Fruit fly (Drosophila melanogaster) whole organism, embryonic: ENCODE data around the gene Bicra.
A peak's percentile ranks its signal among the peaks of the same experiment; 100 is the strongest.

Experiments used
- Asciz ChIP-seq: fragments of 200-800 bp; sonication (Bioruptor generic); optimal IDR thresholded peaks from 2 replicates; lab custom pipeline; 2017; ENCODE audit warnings: missing biosample characterization, mild to moderate bottlenecking, missing genetic modification characterization, missing genetic modification reagents
- Atf3 ChIP-seq: fragments of 200-800 bp; sonication (Bioruptor generic); optimal IDR thresholded peaks from 3 replicates; lab custom pipeline; 2016; ENCODE audit warnings: missing biosample characterization, missing genetic modification characterization
- Bdp1 ChIP-seq: fragments of 200-800 bp; sonication (Bioruptor generic); optimal IDR thresholded peaks from 3 replicates; lab custom pipeline; 2016; ENCODE audit warnings: missing biosample characterization, missing genetic modification characterization
- CG10321 ChIP-seq: fragments of 200-800 bp; sonication (Bioruptor generic); IDR thresholded peaks from 2 replicates; pipeline ENCODE4 v1.3.6; 2022; ENCODE audit warnings: missing biosample characterization, missing genetic modification characterization
- CG10654 ChIP-seq: fragments of 200-800 bp; sonication (Bioruptor generic); optimal IDR thresholded peaks from 2 replicates; lab custom pipeline; 2016; ENCODE audit warnings: missing biosample characterization, missing genetic modification characterization
- CG11085 ChIP-seq: fragments of 200-800 bp; sonication (Bioruptor generic); IDR thresholded peaks from 2 replicates; pipeline ENCODE4 v1.3.6; 2022; ENCODE audit warnings: missing biosample characterization, missing genetic modification characterization
- CG11695 ChIP-seq: fragments of 200-800 bp; sonication (Bioruptor generic); IDR thresholded peaks from 3 replicates; pipeline ENCODE4 v1.3.6; 2022; ENCODE audit warnings: missing biosample characterization, missing genetic modification characterization
- CG13287 ChIP-seq: fragments of 200-800 bp; sonication (Bioruptor generic); IDR thresholded peaks from 2 replicates; pipeline ENCODE4 v1.3.6; 2022; ENCODE audit warnings: missing biosample characterization, missing genetic modification characterization; ENCODE audit not compliant: partially characterized antibody
- CG16813 ChIP-seq: fragments of 200-800 bp; sonication (Bioruptor generic); IDR thresholded peaks from 3 replicates; pipeline ENCODE4 v1.3.6; 2022; ENCODE audit warnings: missing biosample characterization, missing genetic modification characterization; ENCODE audit not compliant: partially characterized antibody
- CG16815 ChIP-seq: fragments of 200-800 bp; sonication (Bioruptor generic); optimal IDR thresholded peaks from 3 replicates; lab custom pipeline; 2017; ENCODE audit warnings: missing biosample characterization, mild to moderate bottlenecking, missing genetic modification characterization
- CG17361 ChIP-seq: fragments of 200-800 bp; sonication (Bioruptor generic); IDR thresholded peaks from 3 replicates; pipeline ENCODE4 v1.3.6; 2022; ENCODE audit warnings: missing biosample characterization, missing genetic modification characterization
- CG17568 ChIP-seq: fragments of 200-800 bp; sonication (Bioruptor generic); optimal IDR thresholded peaks from 2 replicates; lab custom pipeline; 2018; ENCODE audit warnings: missing biosample characterization, mild to moderate bottlenecking, missing genetic modification characterization, moderate library complexity
- CG17829 ChIP-seq: fragments of 200-800 bp; optimal IDR thresholded peaks from 2 replicates; lab custom pipeline; 2019; ENCODE audit warnings: missing biosample characterization, mild to moderate bottlenecking, missing genetic modification characterization, moderate library complexity
- CG31365 ChIP-seq: fragments of 200-800 bp; sonication (Bioruptor generic); optimal IDR thresholded peaks from 2 replicates; lab custom pipeline; 2018; ENCODE audit warnings: missing biosample characterization, mild to moderate bottlenecking, missing genetic modification characterization
- CG5180 ChIP-seq: fragments of 200-800 bp; sonication (Bioruptor generic); optimal IDR thresholded peaks from 3 replicates; lab custom pipeline; 2017; ENCODE audit warnings: missing biosample characterization, missing genetic modification characterization, mild to moderate bottlenecking, moderate library complexity, missing genetic modification reagents
- CG6175 ChIP-seq: fragments of 200-800 bp; sonication (Bioruptor generic); IDR thresholded peaks from 3 replicates; pipeline ENCODE4 v1.3.6; 2022; ENCODE audit warnings: missing biosample characterization, missing genetic modification characterization
- CG6683 ChIP-seq: fragments of 200-800 bp; sonication (Bioruptor generic); optimal IDR thresholded peaks from 2 replicates; lab custom pipeline; 2017; ENCODE audit warnings: missing biosample characterization, mild to moderate bottlenecking, missing genetic modification characterization, missing genetic modification reagents
- CG6813 ChIP-seq: fragments of 200-800 bp; sonication (Bioruptor generic); optimal IDR thresholded peaks from 2 replicates; lab custom pipeline; 2017; ENCODE audit warnings: missing biosample characterization, missing genetic modification characterization, mild to moderate bottlenecking, moderate library complexity, missing genetic modification reagents
- CG7271 ChIP-seq: fragments of 200-800 bp; sonication (Bioruptor generic); optimal IDR thresholded peaks from 2 replicates; lab custom pipeline; 2018; ENCODE audit warnings: missing biosample characterization, mild to moderate bottlenecking, missing genetic modification characterization, moderate library complexity
- CG7786 ChIP-seq: fragments of 200-800 bp; sonication (Bioruptor generic); optimal IDR thresholded peaks from 2 replicates; lab custom pipeline; 2016; ENCODE audit warnings: missing biosample characterization, missing genetic modification characterization
- CG8765 ChIP-seq: fragments of 200-800 bp; sonication (Bioruptor generic); IDR thresholded peaks from 2 replicates; pipeline ENCODE4 v1.3.6; 2022; ENCODE audit warnings: missing biosample characterization, missing genetic modification characterization
- CG8924 ChIP-seq: fragments of 200-800 bp; optimal IDR thresholded peaks from 3 replicates; lab custom pipeline; 2019; ENCODE audit warnings: missing biosample characterization, mild to moderate bottlenecking, missing genetic modification characterization, moderate library complexity
- Doc2 ChIP-seq: fragments of 200-800 bp; sonication (Bioruptor generic); IDR thresholded peaks from 2 replicates; pipeline ENCODE4 v1.3.6; 2022; ENCODE audit warnings: missing biosample characterization, missing genetic modification characterization
- Fer1 ChIP-seq: fragments of 200-800 bp; sonication (Bioruptor generic); optimal IDR thresholded peaks from 2 replicates; lab custom pipeline; 2017; ENCODE audit warnings: missing biosample characterization, mild to moderate bottlenecking, missing genetic modification characterization
- Hey ChIP-seq: fragments of 200-800 bp; sonication (Bioruptor generic); optimal IDR thresholded peaks from 3 replicates; lab custom pipeline; 2018; ENCODE audit warnings: missing biosample characterization, mild to moderate bottlenecking, missing genetic modification characterization
- Lhr ChIP-seq: fragments of 200-800 bp; sonication (Bioruptor generic); optimal IDR thresholded peaks from 3 replicates; lab custom pipeline; 2017; ENCODE audit warnings: mild to moderate bottlenecking, missing biosample characterization, missing genetic modification reagents, missing genetic modification characterization
- Meics ChIP-seq: fragments of 200-800 bp; sonication (Bioruptor generic); optimal IDR thresholded peaks from 2 replicates; lab custom pipeline; 2017; ENCODE audit warnings: missing biosample characterization, mild to moderate bottlenecking, missing genetic modification characterization
- Poxn ChIP-seq: fragments of 200-800 bp; sonication (Bioruptor generic); IDR thresholded peaks from 2 replicates; pipeline ENCODE4 v1.3.6; 2022; ENCODE audit warnings: missing biosample characterization, missing genetic modification characterization
- Xbp1 ChIP-seq: fragments of 200-800 bp; sonication (Bioruptor generic); optimal IDR thresholded peaks from 3 replicates; lab custom pipeline; 2016; ENCODE audit warnings: missing biosample characterization, mild to moderate bottlenecking, missing genetic modification characterization
- YL-1 ChIP-seq: fragments of 200-800 bp; sonication (Bioruptor generic); optimal IDR thresholded peaks from 3 replicates; lab custom pipeline; 2017; ENCODE audit warnings: missing biosample characterization, mild to moderate bottlenecking, missing genetic modification characterization
- abd-A ChIP-seq: fragments of 200-800 bp; sonication (Bioruptor generic); optimal IDR thresholded peaks from 3 replicates; lab custom pipeline; 2019; ENCODE audit warnings: missing biosample characterization, mild to moderate bottlenecking, missing genetic modification characterization, moderate library complexity
- al ChIP-seq: fragments of 200-800 bp; sonication (Bioruptor generic); IDR thresholded peaks from 2 replicates; pipeline ENCODE4 v1.3.6; 2022; ENCODE audit warnings: missing biosample characterization, missing genetic modification characterization
- ase ChIP-seq: fragments of 200-800 bp; sonication (Bioruptor generic); IDR thresholded peaks from 3 replicates; pipeline ENCODE4 v1.3.6; 2022; ENCODE audit warnings: missing biosample characterization, missing genetic modification characterization
- caup ChIP-seq: fragments of 200-800 bp; sonication (Bioruptor generic); optimal IDR thresholded peaks from 3 replicates; lab custom pipeline; 2017; ENCODE audit warnings: missing biosample characterization, mild to moderate bottlenecking, missing genetic modification characterization, moderate library complexity; ENCODE audit not compliant: severe bottlenecking
- chm ChIP-seq: fragments of 200-800 bp; sonication (Bioruptor generic); IDR thresholded peaks from 2 replicates; pipeline ENCODE4 v1.3.6; 2022; ENCODE audit warnings: missing biosample characterization, missing genetic modification characterization
- dati ChIP-seq: fragments of 200-800 bp; sonication (Bioruptor generic); IDR thresholded peaks from 2 replicates; pipeline ENCODE4 v1.3.6; 2022; ENCODE audit warnings: missing biosample characterization, missing genetic modification characterization
- dysf ChIP-seq: fragments of 200-800 bp; sonication (Bioruptor generic); IDR thresholded peaks from 3 replicates; pipeline ENCODE4 v1.3.6; 2022; ENCODE audit warnings: missing biosample characterization, missing genetic modification characterization
- ems ChIP-seq: fragments of 200-800 bp; sonication (Bioruptor generic); optimal IDR thresholded peaks from 3 replicates; lab custom pipeline; 2016; ENCODE audit warnings: missing biosample characterization, missing genetic modification characterization
- gcm2 ChIP-seq: fragments of 200-800 bp; sonication (Bioruptor generic); optimal IDR thresholded peaks from 2 replicates; lab custom pipeline; 2016; ENCODE audit warnings: missing biosample characterization, missing genetic modification characterization
- grau ChIP-seq: fragments of 200-800 bp; optimal IDR thresholded peaks from 3 replicates; lab custom pipeline; 2019; ENCODE audit warnings: missing biosample characterization, mild to moderate bottlenecking, missing genetic modification characterization, moderate library complexity
- gro ChIP-seq: fragments of 200-800 bp; sonication (Bioruptor generic); optimal IDR thresholded peaks from 2 replicates; lab custom pipeline; 2016; ENCODE audit warnings: missing biosample characterization, missing genetic modification characterization
- gt ChIP-seq: fragments of 200-800 bp; sonication (Bioruptor generic); IDR thresholded peaks from 2 replicates; pipeline ENCODE4 v1.3.6; 2022; ENCODE audit warnings: missing biosample characterization, missing genetic modification characterization
- hb ChIP-seq: fragments of 200-800 bp; sonication (Bioruptor generic); IDR thresholded peaks from 3 replicates; pipeline ENCODE4 v1.3.6; 2022; ENCODE audit warnings: missing biosample characterization, missing genetic modification characterization; ENCODE audit not compliant: partially characterized antibody
- luna ChIP-seq: fragments of 200-800 bp; sonication (Bioruptor generic); optimal IDR thresholded peaks from 2 replicates; lab custom pipeline; 2016; ENCODE audit warnings: missing biosample characterization, missing genetic modification characterization
- onecut ChIP-seq: fragments of 200-800 bp; sonication (Bioruptor generic); IDR thresholded peaks from 2 replicates; pipeline ENCODE4 v1.3.6; 2022; ENCODE audit warnings: missing biosample characterization, missing genetic modification characterization
- sens ChIP-seq: fragments of 200-800 bp; sonication (Bioruptor generic); peaks from one replicate; lab custom pipeline; 2016; ENCODE audit warnings: missing biosample characterization, missing genetic modification characterization
- sqz ChIP-seq: fragments of 200-800 bp; sonication (Bioruptor generic); optimal IDR thresholded peaks from 3 replicates; lab custom pipeline; 2018; ENCODE audit warnings: missing biosample characterization, mild to moderate bottlenecking, missing genetic modification characterization
- sug ChIP-seq: fragments of 200-800 bp; optimal IDR thresholded peaks from 2 replicates; lab custom pipeline; 2019; ENCODE audit warnings: missing biosample characterization, mild to moderate bottlenecking, missing genetic modification characterization, moderate library complexity
- tin ChIP-seq: fragments of 200-800 bp; sonication (Bioruptor generic); optimal IDR thresholded peaks from 3 replicates; lab custom pipeline; 2016; ENCODE audit warnings: missing biosample characterization, missing genetic modification characterization
- tx ChIP-seq: fragments of 200-800 bp; sonication (Bioruptor generic); optimal IDR thresholded peaks from 2 replicates; lab custom pipeline; 2016; ENCODE audit warnings: missing biosample characterization, missing genetic modification characterization

Gene Bicra

dm6 chr3R:29063207-29063920, 524 bp downstream of the Bicra start (continued):
- TF ChIP-seq abd-A (tag; lab: Kevin White, UChicago) (no peak), hb (GFP tag; lab: Robert Waterston, UW) (no peak), Lhr (GFP tag; lab: Kevin White, UChicago) (peak; percentile 8), gt (GFP tag; lab: Robert Waterston, UW) (no peak), tx (GFP tag; lab: Kevin White, UChicago) (peak; percentile 28), CG17361 (GFP tag; lab: Robert Waterston, UW) (no peak), sens (GFP tag; lab: Kevin White, UChicago) (peak; percentile 95), Atf3 (no peak), CG11695 (GFP tag; lab: Robert Waterston, UW) (no peak), Hey (no peak), Poxn (no peak), CG17829 (tag; lab: Kevin White, UChicago) (peak; percentile 77), CG10321 (no peak), CG7271 (tag; lab: Kevin White, UChicago) (no peak), sug (tag; lab: Kevin White, UChicago) (peak; percentile 70), CG7786 (peak; percentile 16), luna (GFP tag; lab: Kevin White, UChicago) (peak; percentile 59), grau (tag; lab: Kevin White, UChicago) (peak; percentile 82), CG6683 (GFP tag; lab: Kevin White, UChicago) (peak; percentile 32), dati (GFP tag; lab: Robert Waterston, UW) (no peak), gro (GFP tag; lab: Kevin White, UChicago) (peak; percentile 63), caup (GFP tag; lab: Kevin White, UChicago) (peak; percentile 56), Bdp1 (GFP tag; lab: Kevin White, UChicago) (peak; percentile 26), ems (GFP tag; lab: Kevin White, UChicago) (peak; percentile 4), CG17568 (GFP tag; lab: Kevin White, UChicago) (peak; percentile 22), CG5180 (GFP tag; lab: Kevin White, UChicago) (no peak), Asciz (GFP tag; lab: Kevin White, UChicago) (peak; percentile 65), dysf (no peak), CG8765 (GFP tag; lab: Robert Waterston, UW) (no peak), gcm2 (GFP tag; lab: Kevin White, UChicago) (no peak), CG16813 (GFP tag; lab: Robert Waterston, UW) (no peak), tin (peak; percentile 50), CG10654 (GFP tag; lab: Kevin White, UChicago) (peak; percentile 41), Doc2 (GFP tag; lab: Robert Waterston, UW) (no peak), CG31365 (no peak), CG8924 (tag; lab: Kevin White, UChicago) (peak; percentile 83), CG13287 (no peak), sqz (GFP tag; lab: Kevin White, UChicago) (peak; percentile 41), Xbp1 (peak; percentile 50), YL-1 (GFP tag; lab: Kevin White, UChicago) (peak; percentile 59), Fer1 (GFP tag; lab: Kevin White, UChicago) (peak; percentile 61), onecut (no peak; the same call in 1 of the 2 replicates), al (GFP tag; lab: Robert Waterston, UW) (no peak), ase (GFP tag; lab: Robert Waterston, UW) (no peak), CG11085 (no peak), CG6813 (GFP tag; lab: Kevin White, UChicago) (no peak), Meics (GFP tag; lab: Kevin White, UChicago) (peak; percentile 77), CG6175 (no peak), CG16815 (GFP tag; lab: Kevin White, UChicago) (peak; percentile 64), chm (GFP tag; lab: Robert Waterston, UW) (no peak)
